Fruit fly (Drosophila melanogaster) whole organism, embryonic: ENCODE measurements around the gene Peritrophin-A.

Experiments
- CG10959 ChIP-seq: fragments of 200-800 bp; sonication (Bioruptor generic); IDR thresholded peaks from 2 replicates; pipeline ENCODE4 v1.3.6; 2022; ENCODE audit warnings: missing biosample characterization, missing genetic modification characterization
- CG11247 ChIP-seq: fragments of 200-800 bp; sonication (Bioruptor generic); IDR thresholded peaks from 2 replicates; pipeline ENCODE4 v1.3.6; 2022; ENCODE audit warnings: missing biosample characterization, missing genetic modification characterization
- CG11398 ChIP-seq: fragments of 200-800 bp; sonication (Bioruptor generic); optimal IDR thresholded peaks from 2 replicates; lab custom pipeline; 2016; ENCODE audit warnings: missing biosample characterization, missing genetic modification characterization
- CG13775 ChIP-seq: fragments of 200-800 bp; sonication (Bioruptor generic); optimal IDR thresholded peaks from 3 replicates; lab custom pipeline; 2017; ENCODE audit warnings: missing biosample characterization, mild to moderate bottlenecking, missing genetic modification characterization
- CG13894 ChIP-seq: fragments of 200-800 bp; sonication (Bioruptor generic); optimal IDR thresholded peaks from 3 replicates; lab custom pipeline; 2018; ENCODE audit warnings: missing biosample characterization, mild to moderate bottlenecking, missing genetic modification characterization, moderate library complexity
- CG1529 ChIP-seq: fragments of 200-800 bp; sonication (Bioruptor generic); optimal IDR thresholded peaks from 3 replicates; lab custom pipeline; 2018; ENCODE audit warnings: missing biosample characterization, missing genetic modification characterization
- CG16813 ChIP-seq: fragments of 200-800 bp; sonication (Bioruptor generic); IDR thresholded peaks from 3 replicates; pipeline ENCODE4 v1.3.6; 2022; ENCODE audit warnings: missing biosample characterization, missing genetic modification characterization; ENCODE audit not compliant: partially characterized antibody
- CG17186 ChIP-seq: fragments of 200-800 bp; sonication (Bioruptor generic); optimal IDR thresholded peaks from 3 replicates; lab custom pipeline; 2017; ENCODE audit warnings: missing biosample characterization, missing genetic modification reagents, missing genetic modification characterization
- CG17802 ChIP-seq: fragments of 200-800 bp; sonication (Bioruptor generic); optimal IDR thresholded peaks from 2 replicates; lab custom pipeline; 2018; ENCODE audit warnings: missing biosample characterization, mild to moderate bottlenecking, missing genetic modification characterization, moderate library complexity
- CG2678 ChIP-seq: fragments of 200-800 bp; sonication (Bioruptor generic); optimal IDR thresholded peaks from 3 replicates; lab custom pipeline; 2019; ENCODE audit warnings: missing biosample characterization, mild to moderate bottlenecking, missing genetic modification characterization, moderate library complexity
- CG2875 ChIP-seq: fragments of 200-800 bp; sonication (Bioruptor generic); optimal IDR thresholded peaks from 2 replicates; lab custom pipeline; 2017; ENCODE audit warnings: missing biosample characterization, mild to moderate bottlenecking, missing genetic modification characterization, missing genetic modification reagents
- CG31388 ChIP-seq: fragments of 200-800 bp; sonication (Bioruptor generic); optimal IDR thresholded peaks from 2 replicates; lab custom pipeline; 2016; ENCODE audit warnings: missing biosample characterization, missing genetic modification characterization
- CG34422 ChIP-seq: fragments of 200-800 bp; sonication (Bioruptor generic); IDR thresholded peaks from 3 replicates; pipeline ENCODE4 v1.3.6; 2022; ENCODE audit warnings: missing biosample characterization, missing genetic modification characterization
- CG6765 ChIP-seq: fragments of 200-800 bp; sonication (Bioruptor generic); optimal IDR thresholded peaks from 3 replicates; lab custom pipeline; 2017; ENCODE audit warnings: missing biosample characterization, mild to moderate bottlenecking, missing genetic modification characterization
- CG7372 ChIP-seq: fragments of 200-800 bp; sonication (Bioruptor generic); IDR thresholded peaks from 2 replicates; pipeline ENCODE4 v1.3.6; 2022; ENCODE audit warnings: missing biosample characterization, missing genetic modification characterization
- CG8281 ChIP-seq: fragments of 200-800 bp; sonication (Bioruptor generic); optimal IDR thresholded peaks from 2 replicates; lab custom pipeline; 2018; ENCODE audit warnings: missing biosample characterization, mild to moderate bottlenecking, missing genetic modification characterization, moderate library complexity
- CG9437 ChIP-seq: fragments of 200-800 bp; sonication (Bioruptor generic); optimal IDR thresholded peaks from 2 replicates; lab custom pipeline; 2018; ENCODE audit warnings: missing biosample characterization, mild to moderate bottlenecking, missing genetic modification characterization
- D ChIP-seq, 2 experiments: fragments of 200-800 bp in 1 of 2; fragments of >200 bp in 1 of 2; sonication (Bioruptor generic) in 1 of 2; optimal IDR thresholded peaks; 2 replicates in 1 of 2; 3 replicates in 1 of 2; lab custom pipeline; 2017; ENCODE audit warnings: mild to moderate bottlenecking in 1 of 2, missing biosample characterization in 1 of 2, missing genetic modification characterization in 1 of 2, missing genetic modification reagents in 1 of 2
- D19B ChIP-seq: fragments of 200-800 bp; sonication (Bioruptor generic); optimal IDR thresholded peaks from 2 replicates; lab custom pipeline; 2017; ENCODE audit warnings: missing biosample characterization, mild to moderate bottlenecking, missing genetic modification characterization
- Doc2 ChIP-seq: fragments of 200-800 bp; sonication (Bioruptor generic); IDR thresholded peaks from 2 replicates; pipeline ENCODE4 v1.3.6; 2022; ENCODE audit warnings: missing biosample characterization, missing genetic modification characterization
- Eip74EF ChIP-seq, 2 experiments: fragments of 200-800 bp in 1 of 2; fragments of >200 bp in 1 of 2; sonication (Bioruptor generic) in 1 of 2; optimal IDR thresholded peaks; 2 replicates each; lab custom pipeline; 2017 to 2019; ENCODE audit warnings: missing biosample characterization in 2 of 2, missing genetic modification characterization in 2 of 2, mild to moderate bottlenecking in 1 of 2, moderate library complexity in 1 of 2
- Fer2 ChIP-seq: fragments of 200-800 bp; sonication (Bioruptor generic); optimal IDR thresholded peaks from 2 replicates; lab custom pipeline; 2018; ENCODE audit warnings: missing biosample characterization, mild to moderate bottlenecking, missing genetic modification characterization, moderate library complexity
- H15 ChIP-seq: fragments of 200-800 bp; sonication (Bioruptor generic); IDR thresholded peaks from 3 replicates; pipeline ENCODE4 v1.3.6; 2022; ENCODE audit warnings: missing biosample characterization, missing genetic modification characterization
- H2.0 ChIP-seq: fragments of 200-800 bp; sonication (Bioruptor generic); IDR thresholded peaks from 2 replicates; pipeline ENCODE4 v1.3.6; 2022; ENCODE audit warnings: missing biosample characterization, missing genetic modification characterization
- HLHmδ ChIP-seq: fragments of 200-800 bp; sonication (Bioruptor generic); optimal IDR thresholded peaks from 2 replicates; lab custom pipeline; 2018; ENCODE audit warnings: missing biosample characterization, mild to moderate bottlenecking, missing genetic modification characterization, moderate library complexity
- Hr51 ChIP-seq, 2 experiments: fragments of 200-800 bp; sonication (Bioruptor generic); optimal IDR thresholded peaks; 2 replicates in 1 of 2; 3 replicates in 1 of 2; lab custom pipeline; 2016 to 2018; ENCODE audit warnings: missing biosample characterization in 2 of 2, missing genetic modification characterization in 2 of 2, mild to moderate bottlenecking in 1 of 2, moderate library complexity in 1 of 2
- Lhr ChIP-seq: fragments of 200-800 bp; sonication (Bioruptor generic); optimal IDR thresholded peaks from 3 replicates; lab custom pipeline; 2017; ENCODE audit warnings: mild to moderate bottlenecking, missing biosample characterization, missing genetic modification reagents, missing genetic modification characterization
- MESR4 ChIP-seq: fragments of 200-800 bp; sonication (Bioruptor generic); optimal IDR thresholded peaks from 2 replicates; lab custom pipeline; 2018; ENCODE audit warnings: missing biosample characterization, mild to moderate bottlenecking, missing genetic modification characterization, moderate library complexity
- Sry-δ ChIP-seq: fragments of 200-800 bp; sonication (Bioruptor generic); optimal IDR thresholded peaks from 2 replicates; lab custom pipeline; 2016; ENCODE audit warnings: missing biosample characterization, missing genetic modification characterization
- Usf ChIP-seq: fragments of 200-800 bp; sonication (Bioruptor generic); optimal IDR thresholded peaks from 2 replicates; lab custom pipeline; 2017; ENCODE audit warnings: missing genotype, missing biosample characterization, missing genetic modification characterization
- ara ChIP-seq: fragments of 200-800 bp; sonication (Bioruptor generic); IDR thresholded peaks from 2 replicates; pipeline ENCODE4 v1.3.6; 2022; ENCODE audit warnings: missing biosample characterization, missing genetic modification characterization
- ase ChIP-seq: fragments of 200-800 bp; sonication (Bioruptor generic); IDR thresholded peaks from 3 replicates; pipeline ENCODE4 v1.3.6; 2022; ENCODE audit warnings: missing biosample characterization, missing genetic modification characterization
- bsh ChIP-seq, 2 experiments: fragments of 200-800 bp; sonication (Bioruptor generic); optimal IDR thresholded peaks; 2 replicates each; lab custom pipeline; 2017 to 2018; ENCODE audit warnings: mild to moderate bottlenecking in 2 of 2, missing biosample characterization in 2 of 2, missing genetic modification characterization in 2 of 2, moderate library complexity in 1 of 2
- chm ChIP-seq: fragments of 200-800 bp; sonication (Bioruptor generic); IDR thresholded peaks from 2 replicates; pipeline ENCODE4 v1.3.6; 2022; ENCODE audit warnings: missing biosample characterization, missing genetic modification characterization
- dati ChIP-seq: fragments of 200-800 bp; sonication (Bioruptor generic); IDR thresholded peaks from 2 replicates; pipeline ENCODE4 v1.3.6; 2022; ENCODE audit warnings: missing biosample characterization, missing genetic modification characterization
- dmrt11E ChIP-seq: fragments of 200-800 bp; sonication (Bioruptor generic); optimal IDR thresholded peaks from 3 replicates; lab custom pipeline; 2018; ENCODE audit warnings: missing biosample characterization, mild to moderate bottlenecking, missing genetic modification characterization, moderate library complexity
- exex ChIP-seq: fragments of 200-800 bp; sonication (Bioruptor generic); optimal IDR thresholded peaks from 4 replicates; lab custom pipeline; 2018; ENCODE audit warnings: missing biosample characterization, mild to moderate bottlenecking, missing genetic modification characterization, moderate library complexity
- nom ChIP-seq: fragments of 200-800 bp; sonication (Bioruptor generic); optimal IDR thresholded peaks from 2 replicates; lab custom pipeline; 2017; ENCODE audit warnings: missing biosample characterization, missing genetic modification characterization, mild to moderate bottlenecking, moderate library complexity, missing genetic modification reagents
- sc ChIP-seq, 3 experiments: fragments of >200 bp in 2 of 3; fragments of 200-800 bp in 1 of 3; sonication (Bioruptor generic) in 1 of 3; optimal IDR thresholded peaks; 2 replicates in 2 of 3; 3 replicates in 1 of 3; lab custom pipeline; 2017; ENCODE audit warnings: mild to moderate bottlenecking in 1 of 3, missing biosample characterization in 1 of 3, missing genetic modification characterization in 1 of 3, missing genetic modification reagents in 1 of 3
- tll ChIP-seq, 2 experiments: fragments of 200-800 bp in 1 of 2; fragments of >200 bp in 1 of 2; sonication (Bioruptor generic) in 1 of 2; optimal IDR thresholded peaks; 2 replicates each; lab custom pipeline; 2017 to 2019; ENCODE audit warnings: missing biosample characterization in 2 of 2, missing genetic modification characterization in 2 of 2, mild to moderate bottlenecking in 1 of 2, moderate library complexity in 1 of 2
- tna ChIP-seq: fragments of 200-800 bp; sonication (Bioruptor generic); IDR thresholded peaks from 2 replicates; pipeline ENCODE4 v1.3.6; 2022; ENCODE audit warnings: missing biosample characterization, missing genetic modification characterization; ENCODE audit not compliant: partially characterized antibody
- unc-4 ChIP-seq: fragments of 200-800 bp; sonication (Bioruptor generic); IDR thresholded peaks from 2 replicates; pipeline ENCODE4 v1.3.6; 2022; ENCODE audit warnings: missing biosample characterization, missing genetic modification characterization; ENCODE audit not compliant: partially characterized antibody
- usp ChIP-seq: fragments of >200 bp; optimal IDR thresholded peaks from 2 replicates; lab custom pipeline; 2017; ENCODE audit warnings: missing biosample characterization, missing genetic modification characterization
- z ChIP-seq: fragments of 200-800 bp; sonication (Bioruptor generic); IDR thresholded peaks from 3 replicates; pipeline ENCODE4 v1.3.6; 2022; ENCODE audit warnings: missing biosample characterization, missing genetic modification characterization
- zen ChIP-seq: fragments of 200-800 bp; sonication (Bioruptor generic); optimal IDR thresholded peaks from 3 replicates; lab custom pipeline; 2018; ENCODE audit warnings: missing biosample characterization, mild to moderate bottlenecking, missing genetic modification characterization, moderate library complexity
- zf30C ChIP-seq: fragments of 200-800 bp; sonication (Bioruptor generic); optimal IDR thresholded peaks from 3 replicates; lab custom pipeline; 2018; ENCODE audit warnings: missing biosample characterization, mild to moderate bottlenecking, missing genetic modification characterization

Gene Peritrophin-A

DNA sequence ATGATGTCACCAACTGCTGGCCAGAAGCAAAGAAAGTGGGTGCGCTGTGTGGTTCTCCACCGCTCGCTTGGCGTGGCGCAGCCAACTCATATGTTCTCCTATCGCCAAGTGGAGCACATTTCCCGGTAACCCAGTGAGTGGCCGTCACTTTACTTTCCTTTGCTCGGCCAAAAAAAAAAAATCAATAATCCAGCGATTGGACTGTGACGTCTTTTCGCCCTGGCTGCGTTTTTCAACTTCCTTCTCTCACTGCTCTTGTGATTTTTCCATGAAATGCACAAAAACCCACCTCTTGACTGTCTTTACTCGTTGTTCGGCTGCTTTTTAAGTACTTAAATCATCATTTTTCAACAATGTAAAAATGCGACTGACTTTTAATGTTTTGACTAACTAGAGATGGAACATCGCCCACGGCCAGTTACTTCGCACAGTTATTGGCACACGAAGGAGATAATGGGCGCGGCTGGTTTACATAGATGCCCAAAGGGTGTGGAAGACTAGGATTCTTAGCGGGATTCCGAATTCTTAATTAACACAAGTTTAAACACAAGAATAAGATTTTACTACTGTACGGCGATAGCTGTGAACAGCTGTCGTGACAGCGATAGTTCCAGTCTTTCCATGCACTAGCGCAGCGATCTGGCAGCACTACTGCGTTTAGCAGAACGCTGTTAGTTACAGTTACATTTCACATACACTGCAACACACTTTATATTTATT lies 8.5 kb upstream of the Peritrophin-A start, which contains the start of gene sw (continued):
- peak; percentile 41 for TF ChIP-seq zen (tag; lab: Kevin White, UChicago)
- no peak for TF ChIP-seq CG11398
- peak; percentile 49 to 71 for TF ChIP-seq tll (GFP tag; optimal IDR thresholded peaks at IDR 0.05; lab: Kevin White, UChicago)
- TF ChIP-seq Sry-δ (GFP tag; lab: Kevin White, UChicago) = peak; percentile 93
- peak; percentile 49 for TF ChIP-seq CG13775
- TF ChIP-seq CG9437 = peak; percentile 6
- TF ChIP-seq CG2875 (GFP tag; lab: Kevin White, UChicago) = no peak
- TF ChIP-seq usp (GFP tag; lab: Kevin White, UChicago) = no peak
- no peak for TF ChIP-seq CG10959 (GFP tag; lab: Robert Waterston, UW)
- peak; percentile 45; the same call in 1 of the 2 replicates for TF ChIP-seq H2.0 (GFP tag; lab: Robert Waterston, UW)
- no peak for TF ChIP-seq z (GFP tag; lab: Robert Waterston, UW)
- peak; percentile 54 for TF ChIP-seq ara
- TF ChIP-seq exex (tag; lab: Kevin White, UChicago) = no peak
- TF ChIP-seq CG8281 = peak; percentile 10
- peak; percentile 46; the same call in 1 of the 3 replicates for TF ChIP-seq H15 (GFP tag; lab: Robert Waterston, UW)
- TF ChIP-seq CG17186 (GFP tag; lab: Kevin White, UChicago) = peak; percentile 99
- TF ChIP-seq Lhr (GFP tag; lab: Kevin White, UChicago) = peak; percentile 26
- no peak for TF ChIP-seq sc (optimal IDR thresholded peaks at IDR 0.05; lab: Kevin White, UChicago)
- TF ChIP-seq sc (GFP tag; optimal IDR thresholded peaks at IDR 0.05; lab: Kevin White, UChicago) = peak; percentile 6
- peak; percentile 73 to 80 for TF ChIP-seq Hr51 (GFP tag; optimal IDR thresholded peaks at IDR 0.05; lab: Kevin White, UChicago)
- TF ChIP-seq CG17802 (tag; lab: Kevin White, UChicago) = peak; percentile 8
- TF ChIP-seq CG16813 (GFP tag; lab: Robert Waterston, UW) = peak; percentile 96
- TF ChIP-seq CG31388 (GFP tag; lab: Kevin White, UChicago) = no peak
- TF ChIP-seq CG34422 (GFP tag; lab: Robert Waterston, UW) = peak; percentile 78; the same call in 1 of the 3 replicates
- TF ChIP-seq chm (GFP tag; lab: Robert Waterston, UW) = peak; percentile 23; the same call in 1 of the 2 replicates
- TF ChIP-seq unc-4 (GFP tag; lab: Robert Waterston, UW) = peak; percentile 90
- peak; percentile 73 for TF ChIP-seq MESR4 (GFP tag; lab: Kevin White, UChicago)
- no peak for TF ChIP-seq D (optimal IDR thresholded peaks at IDR 0.05; lab: Kevin White, UChicago)
- TF ChIP-seq D (GFP tag; optimal IDR thresholded peaks at IDR 0.05; lab: Kevin White, UChicago) = no peak
- TF ChIP-seq CG1529 (GFP tag; lab: Kevin White, UChicago) = no peak
- TF ChIP-seq Doc2 (GFP tag; lab: Robert Waterston, UW) = no peak
- TF ChIP-seq D19B = peak; percentile 5
- peak; percentile 45 for TF ChIP-seq CG11247 (GFP tag; lab: Robert Waterston, UW)
- no peak for TF ChIP-seq Eip74EF (GFP tag; optimal IDR thresholded peaks at IDR 0.05; lab: Kevin White, UChicago)
- no peak for TF ChIP-seq CG2678 (tag; lab: Kevin White, UChicago)
- peak in 1 of 2 experiments; percentile 45 for TF ChIP-seq bsh (GFP tag; optimal IDR thresholded peaks at IDR 0.05; lab: Kevin White, UChicago)
- TF ChIP-seq tna (GFP tag; lab: Robert Waterston, UW) = peak; percentile 70
- no peak for TF ChIP-seq dati
- TF ChIP-seq nom = no peak
- peak; percentile 75 for TF ChIP-seq CG7372 (GFP tag; lab: Robert Waterston, UW)
- TF ChIP-seq Fer2 (tag; lab: Kevin White, UChicago) = peak; percentile 43
- TF ChIP-seq dmrt11E (tag; lab: Kevin White, UChicago) = peak; percentile 60
- TF ChIP-seq zf30C = peak; percentile 82
- TF ChIP-seq HLHmδ (GFP tag; lab: Kevin White, UChicago) = no peak
- TF ChIP-seq Usf (GFP tag; lab: Kevin White, UChicago) = peak; percentile 13
- TF ChIP-seq ase (GFP tag; lab: Robert Waterston, UW) = peak; percentile 46; the same call in 1 of the 3 replicates
- peak; percentile 13 for TF ChIP-seq CG13894
- no peak for TF ChIP-seq CG6765
